Worm (Caenorhabditis elegans): ENCODE results near the gene fig-1.
A peak's percentile ranks its signal among the peaks of the same experiment; 100 is the strongest.

The fig-1 gene

DNA sequence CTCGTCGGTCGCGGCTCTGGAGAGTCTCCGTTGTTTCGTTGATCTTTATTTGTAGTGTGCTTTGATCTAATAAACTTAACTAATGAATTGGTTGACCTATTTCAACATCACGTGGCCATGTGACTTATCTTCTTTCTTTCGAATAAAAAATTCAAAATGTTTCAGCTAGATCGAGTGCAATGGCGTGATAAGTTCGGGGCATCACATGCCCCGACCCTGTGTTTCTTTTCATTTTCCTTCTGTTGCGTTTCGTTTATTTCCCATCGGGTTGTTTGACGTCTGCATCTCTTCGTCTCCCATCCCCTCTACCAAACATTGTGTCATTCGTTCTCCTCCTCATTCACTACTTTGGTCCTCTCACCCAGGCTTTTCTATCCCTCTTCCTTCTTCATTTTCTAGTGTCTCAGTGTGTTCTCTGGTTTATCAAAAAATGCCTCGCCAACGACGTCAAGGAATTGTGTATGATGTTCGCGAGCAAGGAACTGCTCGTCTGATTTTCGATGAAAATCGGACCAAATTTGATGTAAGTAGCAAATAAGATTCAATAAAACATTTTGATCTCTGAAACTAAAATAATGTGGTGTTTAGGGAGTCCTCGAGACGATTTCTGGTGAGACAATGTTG, 29.2 kb downstream of the fig-1 start, which contains the start of gene F17C11.4 (continued):
- TF ChIP-seq madf-2 (tag; optimal IDR thresholded peaks at IDR 0.05) = no peak
- TF ChIP-seq fkh-10 (GFP tag; optimal IDR thresholded peaks at IDR 0.05) = no peak
- TF ChIP-seq odd-2 (tag; optimal IDR thresholded peaks at IDR 0.05) = no peak
- peak; percentile 90 for TF ChIP-seq ceh-18 (tag; optimal IDR thresholded peaks at IDR 0.05)
- no peak for TF ChIP-seq ceh-24 (tag; optimal IDR thresholded peaks at IDR 0.05)
- TF ChIP-seq F13H6.1 (tag; optimal IDR thresholded peaks at IDR 0.05) = no peak
- TF ChIP-seq rnt-1 (tag; optimal IDR thresholded peaks at IDR 0.05) = peak; percentile 9
- no peak for TF ChIP-seq ets-4 (tag; optimal IDR thresholded peaks at IDR 0.05)

DNA sequence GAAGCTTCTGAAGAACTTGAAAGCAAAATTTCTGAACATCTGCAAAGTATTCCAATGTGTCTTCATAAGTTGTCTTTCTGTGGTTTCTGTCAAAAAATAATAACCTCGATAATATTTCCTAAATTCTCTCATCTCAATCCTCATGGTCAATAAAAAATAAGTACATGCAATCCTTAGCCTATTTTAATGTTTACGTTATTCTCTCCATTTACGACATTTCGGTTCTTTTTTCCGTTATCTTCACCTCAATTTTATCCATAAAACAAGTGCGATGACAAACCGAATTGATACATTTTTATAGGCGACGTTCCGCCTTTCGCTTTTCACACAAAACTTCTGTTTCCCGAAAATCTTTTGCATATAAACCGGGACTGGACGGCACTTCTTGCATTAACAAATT, 31.5 kb downstream of the fig-1 start, which contains the start of gene col-153:
TSS of gene col-153 (plus strand) at position 301 of the 400 bp plus-strand sequence.
- TF ChIP-seq che-1 (tag; optimal IDR thresholded peaks at IDR 0.05) = no peak
- TF ChIP-seq lim-6 (tag; optimal IDR thresholded peaks at IDR 0.05) = no peak
- no peak for TF ChIP-seq ztf-16 (tag; optimal IDR thresholded peaks at IDR 0.05)
- no peak for TF ChIP-seq nfya-1 (tag; optimal IDR thresholded peaks at IDR 0.05)
- TF ChIP-seq elt-2 (tag; optimal IDR thresholded peaks at IDR 0.05) = no peak
- TF ChIP-seq pag-3 (tag; optimal IDR thresholded peaks at IDR 0.05; ENCODE audit: borderline replicate concordance) = no peak

- TF ChIP-seq pag-3 (tag; optimal IDR thresholded peaks at IDR 0.05; ENCODE audit: borderline replicate concordance) (no peak), pha-2 (tag; optimal IDR thresholded peaks at IDR 0.05) (no peak), nfya-1 (tag; optimal IDR thresholded peaks at IDR 0.05) (no peak), ceh-22 (tag; optimal IDR thresholded peaks at IDR 0.05) (no peak), fkh-10 (GFP tag; optimal IDR thresholded peaks at IDR 0.05) (no peak), syd-9 (tag; optimal IDR thresholded peaks at IDR 0.05) (no peak), nhr-232 (tag; optimal IDR thresholded peaks at IDR 0.05) (no peak), hlh-15 (tag; optimal IDR thresholded peaks at IDR 0.05) (no peak), ceh-45 (GFP tag; IDR thresholded peaks at IDR 0.05) (no peak), ceh-19 (GFP tag; optimal IDR thresholded peaks at IDR 0.05) (no peak), ahr-1 (tag; optimal IDR thresholded peaks at IDR 0.05) (no peak), pax-1 (tag; optimal IDR thresholded peaks at IDR 0.05) (no peak), ceh-6 (GFP tag; optimal IDR thresholded peaks at IDR 0.05) (no peak), C08G9.2 (tag; optimal IDR thresholded peaks at IDR 0.05) (no peak), fkh-6 (tag; optimal IDR thresholded peaks at IDR 0.05) (no peak), pqm-1 (tag; optimal IDR thresholded peaks at IDR 0.05) (no peak), elt-4 (tag; optimal IDR thresholded peaks at IDR 0.05) (no peak), ceh-31 (tag; optimal IDR thresholded peaks at IDR 0.05) (no peak)
Measured at ce11 chrV:10947930-10948329, 33.1 kb downstream of the fig-1 start, which contains the start of gene F17C11.2. Gene F17C11.2, plus strand, starts transcription at chrV:10948230.

ce11 chrV:10947210-10947609, 33.8 kb downstream of the fig-1 start:
- no peak for TF ChIP-seq ttx-3 (tag; optimal IDR thresholded peaks at IDR 0.05)
- no peak for TF ChIP-seq unc-42 (tag; optimal IDR thresholded peaks at IDR 0.05)
- TF ChIP-seq ref-2 (tag; optimal IDR thresholded peaks at IDR 0.05) = no peak
- TF ChIP-seq hlh-8 (tag; optimal IDR thresholded peaks at IDR 0.05) = no peak

DNA sequence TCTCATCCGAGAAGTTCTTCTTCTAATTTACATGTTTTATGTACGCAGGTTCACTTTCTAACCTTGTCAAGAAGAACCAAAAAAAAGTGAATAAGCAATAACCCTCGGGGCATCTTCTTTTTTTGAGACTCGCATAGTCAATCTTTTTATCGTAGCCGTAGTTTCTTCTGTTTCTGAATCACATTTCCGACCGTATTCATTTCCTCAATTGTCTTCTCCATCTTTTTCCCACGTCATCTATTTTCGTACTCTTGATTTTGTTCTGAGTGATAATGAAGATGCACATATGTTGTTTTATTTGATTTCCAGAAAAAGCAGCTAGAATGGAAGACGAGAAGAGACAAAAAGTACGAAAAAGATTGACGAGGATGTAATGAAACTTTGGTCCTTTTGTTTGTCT, 36.1 kb downstream of the fig-1 start:
- TF ChIP-seq unc-42 (tag; optimal IDR thresholded peaks at IDR 0.05) = peak; percentile 57
- no peak for TF ChIP-seq C38D4.7 (GFP tag; optimal IDR thresholded peaks at IDR 0.05)

DNA sequence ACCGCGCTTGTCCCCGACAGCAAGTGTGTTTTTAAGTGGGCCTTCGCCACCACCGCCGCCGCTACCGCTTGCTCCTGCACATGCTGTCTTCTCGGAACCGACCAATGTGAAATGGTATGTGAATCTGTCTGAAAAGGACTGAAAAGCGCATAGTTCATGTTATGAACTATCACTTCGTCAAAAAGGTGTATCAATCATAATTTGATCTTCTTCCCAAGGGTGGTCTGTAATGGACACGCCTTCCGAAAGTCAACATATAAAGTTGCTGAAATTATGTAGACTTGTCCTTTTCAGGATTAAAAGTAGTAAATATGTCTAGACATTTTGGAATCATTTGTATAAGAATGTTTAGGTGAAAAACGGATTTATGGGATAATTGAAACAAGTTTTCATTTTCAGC, 38.9 kb downstream of the fig-1 start, which contains the start of gene zip-9:
TSS of gene zip-9 (plus strand) at position 301 of the 400 bp plus-strand sequence.
- TF ChIP-seq tbx-7 (tag; optimal IDR thresholded peaks at IDR 0.05) (no peak), ztf-16 (tag; optimal IDR thresholded peaks at IDR 0.05) (no peak), ttx-3 (tag; optimal IDR thresholded peaks at IDR 0.05) (no peak), pha-4 (tag; optimal IDR thresholded peaks at IDR 0.05) (no peak), ref-2 (tag; optimal IDR thresholded peaks at IDR 0.05) (no peak), eyg-1 (tag; optimal IDR thresholded peaks at IDR 0.05) (no peak), hlh-30 (tag; optimal IDR thresholded peaks at IDR 0.05; ENCODE audit: insufficient read depth) (no peak), mec-3 (tag; optimal IDR thresholded peaks at IDR 0.05; ENCODE audit: borderline replicate concordance) (no peak)
